Fruit fly (Drosophila melanogaster): ENCODE measurements around the gene CG1529.

CG1529 gene

dm6 chrX:21058991-21059390 lies 27.2 kb upstream of the CG1529 start (continued):
- TF ChIP-seq CG13287 (GFP tag; IDR thresholded peaks at IDR 0.05; ENCODE audit: partially characterized antibody) (no peak), C15 (GFP tag; IDR thresholded peaks at IDR 0.05) (no peak), CG1647 (GFP tag; optimal IDR thresholded peaks at IDR 0.05) (peak; percentile 78), Jarid2 (GFP tag; optimal IDR thresholded peaks at IDR 0.05) (peak; percentile 49), GATAe (GFP tag; conservative IDR thresholded peaks at IDR 0.05) (no peak), CG12219 (GFP tag; optimal IDR thresholded peaks at IDR 0.05) (peak; percentile 94), shn (GFP tag; optimal IDR thresholded peaks at IDR 0.05) (peak; percentile 85), Fer1 (GFP tag; optimal IDR thresholded peaks at IDR 0.05) (peak; percentile 82), CG12942 (GFP tag; optimal IDR thresholded peaks at IDR 0.05) (peak; percentile 89), pros (GFP tag; optimal IDR thresholded peaks at IDR 0.05) (peak; percentile 72), Atf3 (GFP tag; optimal IDR thresholded peaks at IDR 0.05) (peak; percentile 87), NK7.1 (GFP tag; optimal IDR thresholded peaks at IDR 0.05) (peak; percentile 86), MTF-1 (GFP tag; optimal IDR thresholded peaks at IDR 0.05; ENCODE audit: borderline replicate concordance) (peak; percentile 86), fd3F (GFP tag; optimal IDR thresholded peaks at IDR 0.05) (peak; percentile 83), BEAF-32 (GFP tag; optimal IDR thresholded peaks at IDR 0.05) (no peak), CG3838 (GFP tag; optimal IDR thresholded peaks at IDR 0.05) (peak; percentile 30), MESR4 (GFP tag; optimal IDR thresholded peaks at IDR 0.05) (peak; percentile 34), CG18619 (GFP tag; optimal IDR thresholded peaks at IDR 0.05) (peak; percentile 86), sim (GFP tag; IDR thresholded peaks at IDR 0.05) (peak; percentile 40; the same call in 1 of the 2 replicates), tx (GFP tag; optimal IDR thresholded peaks at IDR 0.05) (peak; percentile 89), gce (GFP tag; IDR thresholded peaks at IDR 0.05) (peak; percentile 76; the same call in 2 of the 3 replicates), CG1024 (GFP tag; IDR thresholded peaks at IDR 0.05) (peak; percentile 76), CG16813 (GFP tag; IDR thresholded peaks at IDR 0.05; ENCODE audit: partially characterized antibody) (no peak), Nf-YB (GFP tag; optimal IDR thresholded peaks at IDR 0.05) (peak; percentile 77), wek (GFP tag; optimal IDR thresholded peaks at IDR 0.05) (peak; percentile 86), CG13894 (tag; optimal IDR thresholded peaks at IDR 0.05) (no peak), CG1602 (GFP tag; optimal IDR thresholded peaks at IDR 0.05) (peak; percentile 85), stwl (tag; optimal IDR thresholded peaks at IDR 0.05) (no peak), Hmx (GFP tag; optimal IDR thresholded peaks at IDR 0.05) (no peak), Dref (GFP tag; IDR thresholded peaks at IDR 0.05) (no peak), Lpt (GFP tag; optimal IDR thresholded peaks at IDR 0.05) (no peak), Hr78 (GFP tag; optimal IDR thresholded peaks at IDR 0.05) (peak in 1 of 2 experiments; percentile 92), CG5245 (GFP tag; optimal IDR thresholded peaks at IDR 0.05) (peak; percentile 84), CG31365 (tag; optimal IDR thresholded peaks at IDR 0.05) (peak; percentile 73), CG14710 (tag; optimal IDR thresholded peaks at IDR 0.05) (peak; percentile 83), CG11696 (GFP tag; IDR thresholded peaks at IDR 0.05) (peak; percentile 76), CG11085 (GFP tag; IDR thresholded peaks at IDR 0.05) (peak; percentile 31; the same call in 1 of the 2 replicates), dimm (GFP tag; IDR thresholded peaks at IDR 0.05) (peak; percentile 66), Hr39 (optimal IDR thresholded peaks at IDR 0.05) (no peak), CG2875 (GFP tag; optimal IDR thresholded peaks at IDR 0.05) (peak; percentile 92), fd96Cb (tag; optimal IDR thresholded peaks at IDR 0.05) (peak; percentile 91), hb (GFP tag; IDR thresholded peaks at IDR 0.05; ENCODE audit: partially characterized antibody) (no peak), CG10565 (GFP tag; optimal IDR thresholded peaks at IDR 0.05) (peak; percentile 43), bigmax (GFP tag; optimal IDR thresholded peaks at IDR 0.05) (no peak), H2.0 (GFP tag; IDR thresholded peaks at IDR 0.05) (peak; percentile 90), lola (GFP tag; optimal IDR thresholded peaks at IDR 0.05) (peak in 1 of 3 experiments; percentile 90), Rx (GFP tag; IDR thresholded peaks at IDR 0.05) (peak; percentile 83), CG11723 (GFP tag; optimal IDR thresholded peaks at IDR 0.05) (peak; percentile 87), Nf-YC (tag; optimal IDR thresholded peaks at IDR 0.05) (peak; percentile 58), CG30431 (GFP tag; optimal IDR thresholded peaks at IDR 0.05) (peak; percentile 88)

All from whole organism, embryonic.